Fruit fly (Drosophila melanogaster) whole organism, embryonic: ENCODE measurements around the gene Prp31.
A peak's percentile ranks its signal among the peaks of the same experiment; 100 is the strongest.

ENCODE experiments used
- Bteb2 ChIP-seq: fragments of 200-800 bp; sonication (Bioruptor generic); optimal IDR thresholded peaks from 2 replicates; lab custom pipeline; 2016; ENCODE audit warnings: missing biosample characterization, missing genetic modification characterization
- CG10366 ChIP-seq: fragments of 200-800 bp; sonication (Bioruptor generic); IDR thresholded peaks from 2 replicates; pipeline ENCODE4 v1.3.6; 2022; ENCODE audit warnings: missing biosample characterization, missing genetic modification characterization
- CG12104 ChIP-seq: fragments of 200-800 bp; sonication (Bioruptor generic); optimal IDR thresholded peaks from 3 replicates; lab custom pipeline; 2016; ENCODE audit warnings: missing biosample characterization, missing genetic modification characterization
- CG12155 ChIP-seq: fragments of 200-800 bp; sonication (Bioruptor generic); optimal IDR thresholded peaks from 3 replicates; lab custom pipeline; 2016; ENCODE audit warnings: missing biosample characterization, missing genetic modification characterization
- CG15011 ChIP-seq: fragments of 200-800 bp; sonication (Bioruptor generic); optimal IDR thresholded peaks from 3 replicates; lab custom pipeline; 2018; ENCODE audit warnings: missing biosample characterization, mild to moderate bottlenecking, missing genetic modification characterization
- CG17912 ChIP-seq: fragments of 200-800 bp; sonication (Bioruptor generic); optimal IDR thresholded peaks from 2 replicates; lab custom pipeline; 2018; ENCODE audit warnings: missing biosample characterization, mild to moderate bottlenecking, missing genetic modification characterization
- CG18262 ChIP-seq: fragments of 200-800 bp; optimal IDR thresholded peaks from 3 replicates; lab custom pipeline; 2019; ENCODE audit warnings: missing biosample characterization, mild to moderate bottlenecking, missing genetic modification characterization, moderate library complexity
- CG18599 ChIP-seq: fragments of 200-800 bp; sonication (Bioruptor generic); optimal IDR thresholded peaks from 3 replicates; lab custom pipeline; 2017; ENCODE audit warnings: missing biosample characterization, missing genetic modification characterization, mild to moderate bottlenecking, moderate library complexity, missing genetic modification reagents
- CG18619 ChIP-seq: fragments of 200-800 bp; sonication (Bioruptor generic); optimal IDR thresholded peaks from 3 replicates; lab custom pipeline; 2017; ENCODE audit warnings: missing biosample characterization, mild to moderate bottlenecking, missing genetic modification characterization
- CG2116 ChIP-seq: fragments of 200-800 bp; sonication (Bioruptor generic); optimal IDR thresholded peaks from 3 replicates; lab custom pipeline; 2018; ENCODE audit warnings: missing biosample characterization, mild to moderate bottlenecking, missing genetic modification characterization
- CG2712 ChIP-seq: fragments of 200-800 bp; optimal IDR thresholded peaks from 3 replicates; lab custom pipeline; 2019; ENCODE audit warnings: missing biosample characterization, mild to moderate bottlenecking, missing genetic modification characterization, moderate library complexity
- CG31388 ChIP-seq: fragments of 200-800 bp; sonication (Bioruptor generic); optimal IDR thresholded peaks from 2 replicates; lab custom pipeline; 2016; ENCODE audit warnings: missing biosample characterization, missing genetic modification characterization
- CG31441 ChIP-seq: fragments of 200-800 bp; sonication (Bioruptor generic); IDR thresholded peaks from 2 replicates; pipeline ENCODE4 v1.3.6; 2022; ENCODE audit warnings: missing biosample characterization, missing genetic modification characterization
- CG34422 ChIP-seq: fragments of 200-800 bp; sonication (Bioruptor generic); IDR thresholded peaks from 3 replicates; pipeline ENCODE4 v1.3.6; 2022; ENCODE audit warnings: missing biosample characterization, missing genetic modification characterization
- CG3995 ChIP-seq: fragments of 200-800 bp; sonication (Bioruptor generic); optimal IDR thresholded peaks from 3 replicates; lab custom pipeline; 2016; ENCODE audit warnings: missing biosample characterization, missing genetic modification characterization
- CG4424 ChIP-seq: fragments of 200-800 bp; sonication (Bioruptor generic); optimal IDR thresholded peaks from 3 replicates; lab custom pipeline; 2016; ENCODE audit warnings: missing biosample characterization, missing genetic modification characterization
- CG7357 ChIP-seq: fragments of 200-800 bp; sonication (Bioruptor generic); IDR thresholded peaks from 3 replicates; pipeline ENCODE4 v1.3.6; 2022; ENCODE audit warnings: missing biosample characterization, missing genetic modification characterization
- CG9215 ChIP-seq: fragments of 200-800 bp; sonication (Bioruptor generic); IDR thresholded peaks from 2 replicates; pipeline ENCODE4 v1.3.6; 2022; ENCODE audit warnings: missing biosample characterization, missing genetic modification characterization
- CG9609 ChIP-seq: fragments of 200-800 bp; sonication (Bioruptor generic); optimal IDR thresholded peaks from 3 replicates; lab custom pipeline; 2016; ENCODE audit warnings: missing biosample characterization, missing genetic modification characterization
- Deaf1 ChIP-seq: fragments of 200-800 bp; optimal IDR thresholded peaks from 3 replicates; lab custom pipeline; 2019; ENCODE audit warnings: missing biosample characterization, mild to moderate bottlenecking, missing genetic modification characterization, moderate library complexity
- Elba2 ChIP-seq: fragments of 200-800 bp; sonication (Bioruptor generic); optimal IDR thresholded peaks from 3 replicates; lab custom pipeline; 2016; ENCODE audit warnings: missing biosample characterization, missing genetic modification characterization
- Fer3 ChIP-seq: fragments of 200-800 bp; sonication (Bioruptor generic); optimal IDR thresholded peaks from 2 replicates; lab custom pipeline; 2018; ENCODE audit warnings: missing biosample characterization, mild to moderate bottlenecking, missing genetic modification characterization, moderate library complexity
- HHEX ChIP-seq: fragments of 200-800 bp; sonication (Bioruptor generic); optimal IDR thresholded peaks from 3 replicates; lab custom pipeline; 2017; ENCODE audit warnings: missing biosample characterization, mild to moderate bottlenecking, missing genetic modification characterization, missing genetic modification reagents
- HLHmδ ChIP-seq: fragments of 200-800 bp; sonication (Bioruptor generic); optimal IDR thresholded peaks from 2 replicates; lab custom pipeline; 2018; ENCODE audit warnings: missing biosample characterization, mild to moderate bottlenecking, missing genetic modification characterization, moderate library complexity
- Jarid2 ChIP-seq: fragments of 200-800 bp; sonication (Bioruptor generic); optimal IDR thresholded peaks from 3 replicates; lab custom pipeline; 2017; ENCODE audit warnings: mild to moderate bottlenecking, missing biosample characterization, missing genetic modification reagents, missing genetic modification characterization
- Lhr ChIP-seq: fragments of 200-800 bp; sonication (Bioruptor generic); optimal IDR thresholded peaks from 3 replicates; lab custom pipeline; 2017; ENCODE audit warnings: mild to moderate bottlenecking, missing biosample characterization, missing genetic modification reagents, missing genetic modification characterization
- MESR4 ChIP-seq: fragments of 200-800 bp; sonication (Bioruptor generic); optimal IDR thresholded peaks from 2 replicates; lab custom pipeline; 2018; ENCODE audit warnings: missing biosample characterization, mild to moderate bottlenecking, missing genetic modification characterization, moderate library complexity
- MTF-1 ChIP-seq: fragments of 200-800 bp; sonication (Bioruptor generic); optimal IDR thresholded peaks from 2 replicates; lab custom pipeline; 2018; ENCODE audit warnings: missing biosample characterization, mild to moderate bottlenecking, missing genetic modification characterization, borderline replicate concordance
- Mrtf ChIP-seq: fragments of 200-800 bp; sonication (Bioruptor generic); IDR thresholded peaks from 3 replicates; pipeline ENCODE4 v1.3.6; 2022; ENCODE audit warnings: missing biosample characterization, missing genetic modification characterization
- NfI ChIP-seq: fragments of 200-800 bp; sonication (Bioruptor generic); optimal IDR thresholded peaks from 3 replicates; lab custom pipeline; 2018; ENCODE audit warnings: missing biosample characterization, mild to moderate bottlenecking, missing genetic modification characterization, moderate library complexity
- Scr ChIP-seq: fragments of 200-800 bp; sonication (Bioruptor generic); IDR thresholded peaks from 2 replicates; pipeline ENCODE4 v1.3.6; 2022; ENCODE audit warnings: missing biosample characterization, missing genetic modification characterization; ENCODE audit not compliant: partially characterized antibody
- Six4 ChIP-seq: fragments of 200-800 bp; sonication (Bioruptor generic); optimal IDR thresholded peaks from 2 replicates; lab custom pipeline; 2016; ENCODE audit warnings: missing biosample characterization, missing genetic modification characterization
- Sox100B ChIP-seq: fragments of 200-800 bp; sonication (Bioruptor generic); optimal IDR thresholded peaks from 3 replicates; lab custom pipeline; 2018; ENCODE audit warnings: missing biosample characterization, mild to moderate bottlenecking, missing genetic modification characterization
- Spps ChIP-seq: fragments of 200-800 bp; sonication (Bioruptor generic); optimal IDR thresholded peaks from 2 replicates; lab custom pipeline; 2018; ENCODE audit warnings: missing biosample characterization, mild to moderate bottlenecking, missing genetic modification characterization
- Sry-β ChIP-seq: fragments of 200-800 bp; sonication (Bioruptor generic); optimal IDR thresholded peaks from 2 replicates; lab custom pipeline; 2018; ENCODE audit warnings: missing biosample characterization, mild to moderate bottlenecking, missing genetic modification characterization, moderate library complexity
- br ChIP-seq: fragments of >200 bp; optimal IDR thresholded peaks from 2 replicates; lab custom pipeline; 2017
- crc ChIP-seq: fragments of 200-800 bp; sonication (Bioruptor generic); optimal IDR thresholded peaks from 2 replicates; lab custom pipeline; 2016; ENCODE audit warnings: missing biosample characterization, missing genetic modification characterization
- danr ChIP-seq: fragments of 200-800 bp; sonication (Bioruptor generic); IDR thresholded peaks from 2 replicates; pipeline ENCODE4 v1.3.6; 2022; ENCODE audit warnings: missing biosample characterization, missing genetic modification characterization
- gfzf ChIP-seq: fragments of 200-800 bp; sonication (Bioruptor generic); optimal IDR thresholded peaks from 2 replicates; lab custom pipeline; 2016; ENCODE audit warnings: missing biosample characterization, mild to moderate bottlenecking, missing genetic modification characterization, moderate library complexity
- gt ChIP-seq: fragments of 200-800 bp; sonication (Bioruptor generic); IDR thresholded peaks from 2 replicates; pipeline ENCODE4 v1.3.6; 2022; ENCODE audit warnings: missing biosample characterization, missing genetic modification characterization
- jumu ChIP-seq: fragments of 200-800 bp; sonication (Bioruptor generic); optimal IDR thresholded peaks from 3 replicates; lab custom pipeline; 2016; ENCODE audit warnings: missing biosample characterization, missing genetic modification characterization
- oc ChIP-seq: fragments of 200-800 bp; sonication (Bioruptor generic); optimal IDR thresholded peaks from 2 replicates; lab custom pipeline; 2018; ENCODE audit warnings: missing biosample characterization, mild to moderate bottlenecking, missing genetic modification characterization, moderate library complexity
- org-1 ChIP-seq: fragments of 200-800 bp; sonication (Bioruptor generic); optimal IDR thresholded peaks from 2 replicates; lab custom pipeline; 2017; ENCODE audit warnings: missing biosample characterization, missing genetic modification characterization
- pho ChIP-seq: fragments of 200-800 bp; sonication (Bioruptor generic); optimal IDR thresholded peaks from 2 replicates; lab custom pipeline; 2016; ENCODE audit warnings: missing biosample characterization, missing genetic modification characterization
- pnt ChIP-seq: fragments of 200-800 bp; sonication (Bioruptor generic); optimal IDR thresholded peaks from 3 replicates; lab custom pipeline; 2016; ENCODE audit warnings: missing biosample characterization, missing genetic modification characterization
- sens ChIP-seq: fragments of 200-800 bp; sonication (Bioruptor generic); peaks from one replicate; lab custom pipeline; 2016; ENCODE audit warnings: missing biosample characterization, missing genetic modification characterization
- seq ChIP-seq: fragments of 200-800 bp; sonication (Bioruptor generic); IDR thresholded peaks from 2 replicates; pipeline ENCODE4 v1.3.6; 2022; ENCODE audit warnings: missing biosample characterization, missing genetic modification characterization
- sna ChIP-seq: fragments of 200-800 bp; sonication (Bioruptor generic); IDR thresholded peaks from 2 replicates; pipeline ENCODE4 v1.3.6; 2022; ENCODE audit warnings: missing biosample characterization, missing genetic modification characterization; ENCODE audit not compliant: partially characterized antibody
- vnd ChIP-seq: fragments of 200-800 bp; sonication (Bioruptor generic); IDR thresholded peaks from 3 replicates; pipeline ENCODE4 v1.3.6; 2022; ENCODE audit warnings: missing biosample characterization, missing genetic modification characterization; ENCODE audit not compliant: partially characterized antibody

Gene Prp31

dm6 chr3L:15158330-15159114 is at the start of gene Prp31, which contains the start of gene Msh6 (continued):
- peak; percentile 50 for TF ChIP-seq jumu (GFP tag; lab: Kevin White, UChicago)
- TF ChIP-seq CG31441 = peak; percentile 59; the same call in 1 of the 2 replicates
- no peak for TF ChIP-seq CG17912 (GFP tag; lab: Kevin White, UChicago)
- TF ChIP-seq HHEX (GFP tag; lab: Kevin White, UChicago) = peak; percentile 22
- TF ChIP-seq CG9609 (GFP tag; lab: Kevin White, UChicago) = peak; percentile 72
- TF ChIP-seq CG34422 = peak; percentile 28; the same call in 2 of the 3 replicates
- peak; percentile 68 for TF ChIP-seq Six4 (GFP tag; lab: Kevin White, UChicago)
- TF ChIP-seq danr = peak; percentile 51
- no peak for TF ChIP-seq CG31388 (GFP tag; lab: Kevin White, UChicago)
- peak; percentile 69 for TF ChIP-seq Sox100B
- TF ChIP-seq CG2116 = peak; percentile 43
- peak; percentile 28 for TF ChIP-seq CG15011 (GFP tag; lab: Kevin White, UChicago)
- no peak for TF ChIP-seq vnd (GFP tag; lab: Robert Waterston, UW)
- peak; percentile 64 for TF ChIP-seq CG10366 (GFP tag; lab: Robert Waterston, UW)
- peak; percentile 64 for TF ChIP-seq CG12104 (GFP tag; lab: Kevin White, UChicago)
- TF ChIP-seq Fer3 = peak; percentile 73
- TF ChIP-seq NfI = peak; percentile 68
- peak; percentile 36 for TF ChIP-seq crc
- no peak for TF ChIP-seq sna (GFP tag; lab: Robert Waterston, UW)
- 0 out of 2 replicates have a peak, but pooled peaks have one; percentile 33 for TF ChIP-seq seq (GFP tag; lab: Robert Waterston, UW)
- peak; percentile 62 for TF ChIP-seq Bteb2 (GFP tag; lab: Kevin White, UChicago)
- peak; percentile 93 for TF ChIP-seq sens
- TF ChIP-seq MESR4 = peak; percentile 1
- TF ChIP-seq CG12155 (GFP tag; lab: Kevin White, UChicago) = peak; percentile 69
- TF ChIP-seq CG4424 (GFP tag; lab: Kevin White, UChicago) = peak; percentile 74
- TF ChIP-seq MTF-1 = no peak
- TF ChIP-seq Lhr (GFP tag; lab: Kevin White, UChicago) = peak; percentile 56
- no peak for TF ChIP-seq oc (tag; lab: Kevin White, UChicago)
- no peak for TF ChIP-seq Deaf1
- peak; percentile 60 for TF ChIP-seq CG9215 (GFP tag; lab: Robert Waterston, UW)
- TF ChIP-seq CG2712 = peak; percentile 59
- TF ChIP-seq pnt (GFP tag; lab: Kevin White, UChicago) = peak; percentile 39
- peak; percentile 13 for TF ChIP-seq Sry-β (GFP tag; lab: Kevin White, UChicago)
- TF ChIP-seq gt = no peak
- peak; percentile 70 for TF ChIP-seq CG18619 (GFP tag; lab: Kevin White, UChicago)
- no peak for TF ChIP-seq Scr (GFP tag; lab: Robert Waterston, UW)
- TF ChIP-seq CG18599 (GFP tag; lab: Kevin White, UChicago) = peak; percentile 55
- TF ChIP-seq CG3995 (GFP tag; lab: Kevin White, UChicago) = peak; percentile 37
- peak; percentile 79 for TF ChIP-seq gfzf (GFP tag; lab: Kevin White, UChicago)
- no peak for TF ChIP-seq br
- TF ChIP-seq CG7357 (GFP tag; lab: Robert Waterston, UW) = peak; percentile 64; the same call in 2 of the 3 replicates
- TF ChIP-seq Mrtf (GFP tag; lab: Robert Waterston, UW) = 0 out of 3 replicates have a peak, but pooled peaks have one; percentile 20
- peak; percentile 47 for TF ChIP-seq Spps (tag; lab: Kevin White, UChicago)
- TF ChIP-seq pho (GFP tag; lab: Kevin White, UChicago) = peak; percentile 80
- no peak for TF ChIP-seq HLHmδ (GFP tag; lab: Kevin White, UChicago)
- TF ChIP-seq org-1 (GFP tag; lab: Kevin White, UChicago) = no peak
- TF ChIP-seq Jarid2 (GFP tag; lab: Kevin White, UChicago) = no peak
- TF ChIP-seq Elba2 (GFP tag; lab: Kevin White, UChicago) = peak; percentile 32
- peak; percentile 70 for TF ChIP-seq CG18262 (tag; lab: Kevin White, UChicago)
